Fruit fly (Drosophila melanogaster) whole organism, embryonic: Measurements from ENCODE around the gene CG15912.

Source experiments
- Asciz ChIP-seq: fragments of 200-800 bp; sonication (Bioruptor generic); optimal IDR thresholded peaks from 2 replicates; lab custom pipeline; 2017; ENCODE audit warnings: missing biosample characterization, mild to moderate bottlenecking, missing genetic modification characterization, missing genetic modification reagents
- Atf-2 ChIP-seq: fragments of 200-800 bp; sonication (Bioruptor generic); optimal IDR thresholded peaks from 2 replicates; lab custom pipeline; 2016; ENCODE audit warnings: missing biosample characterization, missing genetic modification characterization
- B-H2 ChIP-seq: fragments of 200-800 bp; sonication (Bioruptor generic); optimal IDR thresholded peaks from 2 replicates; lab custom pipeline; 2018; ENCODE audit warnings: missing biosample characterization, mild to moderate bottlenecking, missing genetic modification characterization
- CG10147 ChIP-seq: fragments of 200-800 bp; sonication (Bioruptor generic); optimal IDR thresholded peaks from 2 replicates; lab custom pipeline; 2019; ENCODE audit warnings: missing biosample characterization, mild to moderate bottlenecking, missing genetic modification characterization, moderate library complexity
- CG11247 ChIP-seq: fragments of 200-800 bp; sonication (Bioruptor generic); IDR thresholded peaks from 2 replicates; pipeline ENCODE4 v1.3.6; 2022; ENCODE audit warnings: missing biosample characterization, missing genetic modification characterization
- CG11696 ChIP-seq: fragments of 200-800 bp; sonication (Bioruptor generic); IDR thresholded peaks from 2 replicates; pipeline ENCODE4 v1.3.6; 2022; ENCODE audit warnings: missing biosample characterization, missing genetic modification characterization
- CG12071 ChIP-seq: fragments of 200-800 bp; sonication (Bioruptor generic); optimal IDR thresholded peaks from 3 replicates; lab custom pipeline; 2018; ENCODE audit warnings: missing biosample characterization, mild to moderate bottlenecking, missing genetic modification characterization
- CG12299 ChIP-seq: fragments of 200-800 bp; sonication (Bioruptor generic); optimal IDR thresholded peaks from 2 replicates; lab custom pipeline; 2018; ENCODE audit warnings: missing biosample characterization, mild to moderate bottlenecking, missing genetic modification characterization
- CG14710 ChIP-seq: fragments of 200-800 bp; sonication (Bioruptor generic); optimal IDR thresholded peaks from 3 replicates; lab custom pipeline; 2019; ENCODE audit warnings: missing biosample characterization, mild to moderate bottlenecking, missing genetic modification characterization, moderate library complexity
- CG14860 ChIP-seq: fragments of 200-800 bp; sonication (Bioruptor generic); IDR thresholded peaks from 3 replicates; pipeline ENCODE4 v1.3.6; 2022; ENCODE audit warnings: missing biosample characterization, missing genetic modification characterization; ENCODE audit not compliant: partially characterized antibody
- CG14965 ChIP-seq: fragments of 200-800 bp; sonication (Bioruptor generic); optimal IDR thresholded peaks from 2 replicates; lab custom pipeline; 2016; ENCODE audit warnings: missing biosample characterization, missing genetic modification characterization, borderline replicate concordance
- CG32772 ChIP-seq: fragments of 200-800 bp; sonication (Bioruptor generic); IDR thresholded peaks from 2 replicates; pipeline ENCODE4 v1.3.6; 2022; ENCODE audit warnings: missing biosample characterization, missing genetic modification characterization
- CG7372 ChIP-seq: fragments of 200-800 bp; sonication (Bioruptor generic); IDR thresholded peaks from 2 replicates; pipeline ENCODE4 v1.3.6; 2022; ENCODE audit warnings: missing biosample characterization, missing genetic modification characterization
- CG7928 ChIP-seq: fragments of 200-800 bp; sonication (Bioruptor generic); optimal IDR thresholded peaks from 2 replicates; lab custom pipeline; 2017; ENCODE audit warnings: missing biosample characterization, mild to moderate bottlenecking, missing genetic modification characterization
- CG9437 ChIP-seq: fragments of 200-800 bp; sonication (Bioruptor generic); optimal IDR thresholded peaks from 2 replicates; lab custom pipeline; 2018; ENCODE audit warnings: missing biosample characterization, mild to moderate bottlenecking, missing genetic modification characterization
- CG9876 ChIP-seq: fragments of 200-800 bp; sonication (Bioruptor generic); optimal IDR thresholded peaks from 2 replicates; lab custom pipeline; 2016; ENCODE audit warnings: missing biosample characterization, missing genetic modification characterization
- CHES-1-like ChIP-seq: fragments of 200-800 bp; sonication (Bioruptor generic); optimal IDR thresholded peaks from 2 replicates; lab custom pipeline; 2016; ENCODE audit warnings: missing biosample characterization, missing genetic modification characterization
- Chrac-16 ChIP-seq: fragments of 200-800 bp; sonication (Bioruptor generic); optimal IDR thresholded peaks from 3 replicates; lab custom pipeline; 2016; ENCODE audit warnings: missing biosample characterization, missing genetic modification characterization
- Dek ChIP-seq: fragments of 200-800 bp; sonication (Bioruptor generic); optimal IDR thresholded peaks from 3 replicates; lab custom pipeline; 2019; ENCODE audit warnings: missing biosample characterization, mild to moderate bottlenecking, missing genetic modification characterization, moderate library complexity
- Dfd ChIP-seq, 2 experiments: fragments of >200 bp; optimal IDR thresholded peaks; 2 replicates each; lab custom pipeline; 2017; ENCODE audit warnings: missing biosample characterization in 2 of 2, missing genetic modification characterization in 2 of 2
- Elba2 ChIP-seq: fragments of 200-800 bp; sonication (Bioruptor generic); optimal IDR thresholded peaks from 3 replicates; lab custom pipeline; 2016; ENCODE audit warnings: missing biosample characterization, missing genetic modification characterization
- Fer2 ChIP-seq: fragments of 200-800 bp; sonication (Bioruptor generic); optimal IDR thresholded peaks from 2 replicates; lab custom pipeline; 2018; ENCODE audit warnings: missing biosample characterization, mild to moderate bottlenecking, missing genetic modification characterization, moderate library complexity
- GATAe ChIP-seq: fragments of 200-800 bp; sonication (Bioruptor generic); conservative IDR thresholded peaks from 2 replicates; pipeline ENCODE4 v1.3.6; 2022; ENCODE audit warnings: missing biosample characterization, missing genetic modification characterization
- Meics ChIP-seq: fragments of 200-800 bp; sonication (Bioruptor generic); optimal IDR thresholded peaks from 2 replicates; lab custom pipeline; 2017; ENCODE audit warnings: missing biosample characterization, mild to moderate bottlenecking, missing genetic modification characterization
- PHDP ChIP-seq: fragments of 200-800 bp; sonication (Bioruptor generic); optimal IDR thresholded peaks from 3 replicates; lab custom pipeline; 2018; ENCODE audit warnings: missing biosample characterization, mild to moderate bottlenecking, missing genetic modification characterization, moderate library complexity
- Sox100B ChIP-seq: fragments of 200-800 bp; sonication (Bioruptor generic); optimal IDR thresholded peaks from 3 replicates; lab custom pipeline; 2018; ENCODE audit warnings: missing biosample characterization, mild to moderate bottlenecking, missing genetic modification characterization
- Stat92E ChIP-seq, 3 experiments: fragments of >200 bp in 2 of 3; fragments of 200-800 bp in 1 of 3; sonication (Bioruptor generic) in 1 of 3; optimal IDR thresholded peaks; 2 replicates each; lab custom pipeline; 2017 to 2019; ENCODE audit warnings: missing biosample characterization in 3 of 3, missing genetic modification characterization in 3 of 3, mild to moderate bottlenecking in 1 of 3, moderate library complexity in 1 of 3
- YL-1 ChIP-seq: fragments of 200-800 bp; sonication (Bioruptor generic); optimal IDR thresholded peaks from 3 replicates; lab custom pipeline; 2017; ENCODE audit warnings: missing biosample characterization, mild to moderate bottlenecking, missing genetic modification characterization
- abd-A ChIP-seq: fragments of 200-800 bp; sonication (Bioruptor generic); optimal IDR thresholded peaks from 3 replicates; lab custom pipeline; 2019; ENCODE audit warnings: missing biosample characterization, mild to moderate bottlenecking, missing genetic modification characterization, moderate library complexity
- cad ChIP-seq: fragments of >200 bp; optimal IDR thresholded peaks from 2 replicates; lab custom pipeline; 2017; ENCODE audit warnings: missing biosample characterization, missing genetic modification characterization
- cato ChIP-seq: fragments of 200-800 bp; sonication (Bioruptor generic); optimal IDR thresholded peaks from 2 replicates; lab custom pipeline; 2016; ENCODE audit warnings: missing biosample characterization, missing genetic modification characterization, borderline replicate concordance
- chif ChIP-seq, 2 experiments: fragments of 200-800 bp; sonication (Bioruptor generic); optimal IDR thresholded peaks; 3 replicates each; lab custom pipeline; 2016; ENCODE audit warnings: missing biosample characterization in 2 of 2, missing genetic modification characterization in 2 of 2
- dmrt11E ChIP-seq: fragments of 200-800 bp; sonication (Bioruptor generic); optimal IDR thresholded peaks from 3 replicates; lab custom pipeline; 2018; ENCODE audit warnings: missing biosample characterization, mild to moderate bottlenecking, missing genetic modification characterization, moderate library complexity
- ems ChIP-seq: fragments of 200-800 bp; sonication (Bioruptor generic); optimal IDR thresholded peaks from 3 replicates; lab custom pipeline; 2016; ENCODE audit warnings: missing biosample characterization, missing genetic modification characterization
- esg ChIP-seq: fragments of 200-800 bp; sonication (Bioruptor generic); conservative IDR thresholded peaks from 2 replicates; pipeline ENCODE4 v1.3.6; 2022; ENCODE audit warnings: missing biosample characterization, missing genetic modification characterization
- fd102C ChIP-seq: fragments of 200-800 bp; sonication (Bioruptor generic); optimal IDR thresholded peaks from 2 replicates; lab custom pipeline; 2018; ENCODE audit warnings: missing biosample characterization, mild to moderate bottlenecking, missing genetic modification characterization, moderate library complexity
- fd64A ChIP-seq: fragments of 200-800 bp; sonication (Bioruptor generic); optimal IDR thresholded peaks from 3 replicates; lab custom pipeline; 2018; ENCODE audit warnings: missing biosample characterization, mild to moderate bottlenecking, missing genetic modification characterization
- fru ChIP-seq: fragments of >200 bp; optimal IDR thresholded peaks from 2 replicates; lab custom pipeline; 2017
- ham ChIP-seq: fragments of 200-800 bp; sonication (Bioruptor generic); IDR thresholded peaks from 2 replicates; pipeline ENCODE4 v1.3.6; 2022; ENCODE audit warnings: missing biosample characterization, missing genetic modification characterization
- hbn ChIP-seq: fragments of 200-800 bp; sonication (Bioruptor generic); IDR thresholded peaks from 2 replicates; pipeline ENCODE4 v1.3.6; 2022; ENCODE audit warnings: missing biosample characterization, missing genetic modification characterization; ENCODE audit not compliant: partially characterized antibody
- jumu ChIP-seq: fragments of 200-800 bp; sonication (Bioruptor generic); optimal IDR thresholded peaks from 3 replicates; lab custom pipeline; 2016; ENCODE audit warnings: missing biosample characterization, missing genetic modification characterization
- lola ChIP-seq, 3 experiments: fragments of >200 bp in 2 of 3; fragments of 200-800 bp in 1 of 3; sonication (Bioruptor generic) in 1 of 3; optimal IDR thresholded peaks; 2 replicates each; lab custom pipeline; 2017 to 2019; ENCODE audit warnings: missing biosample characterization in 3 of 3, missing genetic modification characterization in 3 of 3, mild to moderate bottlenecking in 1 of 3, moderate library complexity in 1 of 3
- mam ChIP-seq: fragments of 200-800 bp; sonication (Bioruptor generic); optimal IDR thresholded peaks from 3 replicates; lab custom pipeline; 2016; ENCODE audit warnings: missing biosample characterization, missing genetic modification characterization
- nerfin-1 ChIP-seq: fragments of 200-800 bp; sonication (Bioruptor generic); optimal IDR thresholded peaks from 3 replicates; lab custom pipeline; 2019; ENCODE audit warnings: missing biosample characterization, mild to moderate bottlenecking, missing genetic modification characterization, moderate library complexity
- nmo ChIP-seq: fragments of 200-800 bp; sonication (Bioruptor generic); optimal IDR thresholded peaks from 2 replicates; lab custom pipeline; 2018; ENCODE audit warnings: missing biosample characterization, mild to moderate bottlenecking, missing genetic modification characterization, moderate library complexity
- pita ChIP-seq: fragments of 200-800 bp; sonication (Bioruptor generic); optimal IDR thresholded peaks from 2 replicates; lab custom pipeline; 2017; ENCODE audit warnings: missing biosample characterization, mild to moderate bottlenecking, missing genetic modification characterization
- sd ChIP-seq: fragments of 200-800 bp; sonication (Bioruptor generic); optimal IDR thresholded peaks from 3 replicates; lab custom pipeline; 2018; ENCODE audit warnings: missing biosample characterization, mild to moderate bottlenecking, missing genetic modification characterization, moderate library complexity
- so ChIP-seq: fragments of 200-800 bp; sonication (Bioruptor generic); IDR thresholded peaks from 3 replicates; pipeline ENCODE4 v1.3.6; 2022; ENCODE audit warnings: missing biosample characterization, missing genetic modification characterization
- tup ChIP-seq: fragments of 200-800 bp; sonication (Bioruptor generic); optimal IDR thresholded peaks from 2 replicates; lab custom pipeline; 2016; ENCODE audit warnings: missing biosample characterization, mild to moderate bottlenecking, missing genetic modification characterization, moderate library complexity
- zen ChIP-seq: fragments of 200-800 bp; sonication (Bioruptor generic); optimal IDR thresholded peaks from 3 replicates; lab custom pipeline; 2018; ENCODE audit warnings: missing biosample characterization, mild to moderate bottlenecking, missing genetic modification characterization, moderate library complexity

Gene CG15912

dm6 chrX:4553999-4554398 lies 5.1 kb downstream of the CG15912 start, which contains the start of gene CG11444 (continued):
- TF ChIP-seq ham: no peak
- TF ChIP-seq CG12299 (tag; lab: Kevin White, UChicago): no peak
- no peak for TF ChIP-seq CG12071 (GFP tag; lab: Kevin White, UChicago)
- TF ChIP-seq sd (tag; lab: Kevin White, UChicago): peak; percentile 21
- TF ChIP-seq CG11696 (GFP tag; lab: Robert Waterston, UW): no peak
- TF ChIP-seq CG9437 (GFP tag; lab: Kevin White, UChicago): no peak
- no peak for TF ChIP-seq pita
- peak; percentile 33 for TF ChIP-seq nerfin-1
- no peak for TF ChIP-seq Fer2 (tag; lab: Kevin White, UChicago)
- no peak for TF ChIP-seq fru (lab: Kevin White, UChicago)
- no peak for TF ChIP-seq tup
- TF ChIP-seq Dfd (GFP tag; optimal IDR thresholded peaks at IDR 0.05; lab: Kevin White, UChicago): no peak
- peak; percentile 44 for TF ChIP-seq zen (tag; lab: Kevin White, UChicago)
- no peak for TF ChIP-seq lola (GFP tag; optimal IDR thresholded peaks at IDR 0.05; lab: Kevin White, UChicago)
- no peak for TF ChIP-seq fd102C (GFP tag; lab: Kevin White, UChicago)
- TF ChIP-seq chif (GFP tag; optimal IDR thresholded peaks at IDR 0.05; lab: Kevin White, UChicago): peak in 1 of 2 experiments; percentile 46
- peak; percentile 33 for TF ChIP-seq CG9876 (GFP tag; lab: Kevin White, UChicago)
- no peak for TF ChIP-seq Elba2
- TF ChIP-seq CG7372 (GFP tag; lab: Robert Waterston, UW): no peak
- TF ChIP-seq abd-A (tag; lab: Kevin White, UChicago): no peak
- TF ChIP-seq CG14710: peak; percentile 63
- no peak for TF ChIP-seq so (GFP tag; lab: Robert Waterston, UW)
- TF ChIP-seq fd64A (GFP tag; lab: Kevin White, UChicago): no peak
- no peak for TF ChIP-seq Sox100B (GFP tag; lab: Kevin White, UChicago)
- TF ChIP-seq CG7928 (GFP tag; lab: Kevin White, UChicago): peak; percentile 7
- TF ChIP-seq Dek (tag; lab: Kevin White, UChicago): peak; percentile 15
- TF ChIP-seq CG14860 (GFP tag; lab: Robert Waterston, UW): no peak
- peak; percentile 42 for TF ChIP-seq Meics (GFP tag; lab: Kevin White, UChicago)
- no peak for TF ChIP-seq CG14965 (GFP tag; lab: Kevin White, UChicago)
- TF ChIP-seq cad (GFP tag; lab: Kevin White, UChicago): no peak
- no peak for TF ChIP-seq esg (GFP tag; lab: Robert Waterston, UW)
- no peak for TF ChIP-seq cato (GFP tag; lab: Kevin White, UChicago)
- TF ChIP-seq jumu (GFP tag; lab: Kevin White, UChicago): peak; percentile 4
- TF ChIP-seq Asciz (GFP tag; lab: Kevin White, UChicago): no peak
- TF ChIP-seq B-H2 (GFP tag; lab: Kevin White, UChicago): peak; percentile 70
- TF ChIP-seq mam (GFP tag; lab: Kevin White, UChicago): peak; percentile 60
- peak in 1 of 3 experiments; percentile 24 for TF ChIP-seq Stat92E (GFP tag; optimal IDR thresholded peaks at IDR 0.05; lab: Kevin White, UChicago)
- TF ChIP-seq CG32772 (GFP tag; lab: Robert Waterston, UW): peak; percentile 45
- TF ChIP-seq PHDP (tag; lab: Kevin White, UChicago): peak; percentile 33
- no peak for TF ChIP-seq Atf-2 (GFP tag; lab: Kevin White, UChicago)
- TF ChIP-seq ems: peak; percentile 48
- TF ChIP-seq Chrac-16 (GFP tag; lab: Kevin White, UChicago): peak; percentile 5
- TF ChIP-seq CHES-1-like (GFP tag; lab: Kevin White, UChicago): peak; percentile 70
- TF ChIP-seq CG10147 (GFP tag; lab: Kevin White, UChicago): peak; percentile 10
- TF ChIP-seq YL-1 (GFP tag; lab: Kevin White, UChicago): peak; percentile 87
- no peak for TF ChIP-seq GATAe
- TF ChIP-seq hbn: no peak
- TF ChIP-seq nmo: peak; percentile 59
- peak; percentile 9 for TF ChIP-seq dmrt11E
- TF ChIP-seq CG11247 (GFP tag; lab: Robert Waterston, UW): peak; percentile 26; the same call in 1 of the 2 replicates
